Fruit fly (Drosophila melanogaster): ENCODE results near the gene epsilonCOP.

Gene epsilonCOP

dm6 chr2L:6473076-6474037 lies 15.5 kb upstream of the epsilonCOP start, which contains the start of gene mmy (continued):
- TF ChIP-seq inv (GFP tag; IDR thresholded peaks at IDR 0.05; ENCODE audit: partially characterized antibody) (no peak), CG2875 (GFP tag; optimal IDR thresholded peaks at IDR 0.05) (no peak), sob (GFP tag; IDR thresholded peaks at IDR 0.05) (no peak), CG17359 (tag; optimal IDR thresholded peaks at IDR 0.05) (peak; percentile 56), CG14441 (GFP tag; IDR thresholded peaks at IDR 0.05) (0 out of 2 replicates have a peak, but pooled peaks have one; percentile 24), Gsc (GFP tag; IDR thresholded peaks at IDR 0.05) (no peak)

- TF ChIP-seq D (optimal IDR thresholded peaks at IDR 0.05) (no peak), D (GFP tag; optimal IDR thresholded peaks at IDR 0.05) (no peak), CG14860 (GFP tag; IDR thresholded peaks at IDR 0.05; ENCODE audit: partially characterized antibody) (no peak), Dip3 (GFP tag; optimal IDR thresholded peaks at IDR 0.05) (no peak), CG4424 (GFP tag; optimal IDR thresholded peaks at IDR 0.05) (no peak), Side (GFP tag; optimal IDR thresholded peaks at IDR 0.05) (no peak), eyg (GFP tag; optimal IDR thresholded peaks at IDR 0.05) (no peak), prd (optimal IDR thresholded peaks at IDR 0.05) (no peak), prd (GFP tag; IDR thresholded peaks at IDR 0.05) (0 out of 3 replicates have a peak, but pooled peaks have one; percentile 8), CG34224 (GFP tag; IDR thresholded peaks at IDR 0.05; ENCODE audit: partially characterized antibody) (no peak), CG11696 (GFP tag; IDR thresholded peaks at IDR 0.05) (peak; percentile 87), Med (GFP tag) (peak; percentile 35), sens (GFP tag) (peak; percentile 83)
These were observed 14.6 kb upstream of the epsilonCOP start for dm6 chr2L:6474298-6474697.

- no peak for TF ChIP-seq z (GFP tag; IDR thresholded peaks at IDR 0.05)
- TF ChIP-seq exex (tag; optimal IDR thresholded peaks at IDR 0.05) = peak; percentile 74
- TF ChIP-seq Hr51 (GFP tag; optimal IDR thresholded peaks at IDR 0.05) = no peak
- peak; percentile 25; the same call in 1 of the 2 replicates for TF ChIP-seq Dref (GFP tag; IDR thresholded peaks at IDR 0.05)
- peak; percentile 66 for TF ChIP-seq CG15073 (GFP tag; optimal IDR thresholded peaks at IDR 0.05)
- TF ChIP-seq lola (GFP tag; optimal IDR thresholded peaks at IDR 0.05) = no peak
- TF ChIP-seq Med (GFP tag) = peak; percentile 21
- no peak for TF ChIP-seq B-H2 (GFP tag; optimal IDR thresholded peaks at IDR 0.05)
- no peak for TF ChIP-seq CG10267 (tag; optimal IDR thresholded peaks at IDR 0.05)
- TF ChIP-seq Dbx (GFP tag; IDR thresholded peaks at IDR 0.05) = 0 out of 3 replicates have a peak, but pooled peaks have one; percentile 53
- no peak for TF ChIP-seq nerfin-1 (tag; optimal IDR thresholded peaks at IDR 0.05)
- TF ChIP-seq pfk (GFP tag; optimal IDR thresholded peaks at IDR 0.05) = no peak
- no peak for TF ChIP-seq CG7357 (GFP tag; IDR thresholded peaks at IDR 0.05)
- TF ChIP-seq CG9797 (GFP tag; optimal IDR thresholded peaks at IDR 0.05) = no peak
These were observed 13.9 kb upstream of the epsilonCOP start for dm6 chr2L:6474878-6475582.

- TF ChIP-seq Pdp1 (GFP tag; optimal IDR thresholded peaks at IDR 0.05) (peak in 1 of 2 experiments; percentile 20), Stat92E (GFP tag; optimal IDR thresholded peaks at IDR 0.05) (peak in 1 of 3 experiments; percentile 36), BEAF-32 (GFP tag; optimal IDR thresholded peaks at IDR 0.05) (peak; percentile 48), Deaf1 (tag; optimal IDR thresholded peaks at IDR 0.05) (peak; percentile 50), klu (GFP tag; IDR thresholded peaks at IDR 0.05) (no peak), MESR4 (GFP tag; optimal IDR thresholded peaks at IDR 0.05) (peak; percentile 51), kay (GFP tag; optimal IDR thresholded peaks at IDR 0.05) (no peak), scrt (GFP tag; optimal IDR thresholded peaks at IDR 0.05) (no peak), CG30403 (GFP tag; optimal IDR thresholded peaks at IDR 0.05) (no peak), HLH54F (GFP tag; optimal IDR thresholded peaks at IDR 0.05) (no peak), CG34224 (GFP tag; IDR thresholded peaks at IDR 0.05; ENCODE audit: partially characterized antibody) (peak; percentile 60; the same call in 2 of the 3 replicates), CG12659 (GFP tag; optimal IDR thresholded peaks at IDR 0.05) (peak; percentile 14)
These were observed 12.1 kb upstream of the epsilonCOP start, which contains the start of gene CG9536 for dm6 chr2L:6476753-6477152. CG9536 (minus strand) TSS chr2L:6476975.

All from whole organism, embryonic.